Worm (Caenorhabditis elegans) whole organism, young adult: ENCODE measurements around the gene nhr-80.

Experiments used
- B0019.2 ChIP-seq: fragments of 200-800 bp; sonication (Bioruptor generic); conservative IDR thresholded peaks from 2 replicates; pipeline ENCODE4 v1.3.6; 2022; ENCODE audit warnings: missing genetic modification reagents, missing genetic modification characterization, missing compliant biosample characterization
- B0336.3 ChIP-seq: fragments of 200-800 bp; sonication (Bioruptor generic); IDR thresholded peaks from 2 replicates; pipeline ENCODE4 v1.3.6; 2022; ENCODE audit warnings: missing genetic modification characterization, missing compliant biosample characterization
- F10E7.11 ChIP-seq: sonication (generic microtip); optimal IDR thresholded peaks from 2 replicates; lab custom pipeline; 2017; ENCODE audit warnings: mild to moderate bottlenecking, missing genetic modification characterization, moderate library complexity, missing compliant biosample characterization
- F23B12.7 ChIP-seq: sonication (generic microtip); optimal IDR thresholded peaks from 2 replicates; lab custom pipeline; 2017; ENCODE audit warnings: missing genetic modification characterization, mild to moderate bottlenecking, missing compliant biosample characterization, antibody characterized with exemption, moderate library complexity; ENCODE audit not compliant: insufficient read depth
- F39B2.1 ChIP-seq: fragments of 200-800 bp; sonication (Bioruptor generic); IDR thresholded peaks from 2 replicates; pipeline ENCODE4 v1.3.6; 2022; ENCODE audit warnings: missing genetic modification reagents, missing genetic modification characterization, missing compliant biosample characterization
- F52B5.7 ChIP-seq: sonication (generic microtip); optimal IDR thresholded peaks from 2 replicates; lab custom pipeline; 2016; ENCODE audit warnings: mild to moderate bottlenecking, missing genetic modification characterization, missing compliant biosample characterization
- F55B11.4 ChIP-seq: sonication (generic microtip); optimal IDR thresholded peaks from 2 replicates; lab custom pipeline; 2016; ENCODE audit warnings: missing compliant biosample characterization, missing genetic modification characterization, borderline replicate concordance; ENCODE audit not compliant: insufficient read depth
- F57C9.4 ChIP-seq: sonication (generic microtip); optimal IDR thresholded peaks from 2 replicates; lab custom pipeline; 2017; ENCODE audit warnings: mild to moderate bottlenecking, missing genetic modification characterization, missing compliant biosample characterization
- K12H6.12 ChIP-seq: fragments of 200-800 bp; sonication (Bioruptor generic); optimal IDR thresholded peaks from 2 replicates; lab custom pipeline; 2018; ENCODE audit warnings: mild to moderate bottlenecking, missing genetic modification characterization, missing compliant biosample characterization
- T07F8.4 ChIP-seq: sonication (generic microtip); optimal IDR thresholded peaks from 2 replicates; lab custom pipeline; 2016; ENCODE audit warnings: mild to moderate bottlenecking, missing genetic modification characterization, moderate library complexity, missing compliant biosample characterization
- Y79H2A.3 ChIP-seq: fragments of 200-800 bp; sonication (Bioruptor generic); conservative IDR thresholded peaks from 2 replicates; pipeline ENCODE4 v1.3.6; 2022; ENCODE audit warnings: missing genetic modification reagents, missing genetic modification characterization, missing compliant biosample characterization
- ZK185.1 ChIP-seq: sonication (generic microtip); optimal IDR thresholded peaks from 2 replicates; lab custom pipeline; 2016; ENCODE audit warnings: mild to moderate bottlenecking, missing genetic modification characterization, missing compliant biosample characterization; ENCODE audit not compliant: poor library complexity, severe bottlenecking
- cebp-2 ChIP-seq: fragments of 200-800 bp; sonication (Bioruptor generic); IDR thresholded peaks from 2 replicates; pipeline ENCODE4 v1.3.6; 2022; ENCODE audit warnings: missing genetic modification characterization, missing compliant biosample characterization
- egl-44 ChIP-seq: fragments of 200-800 bp; sonication (Bioruptor generic); IDR thresholded peaks from 2 replicates; pipeline ENCODE4 v1.3.6; 2022; ENCODE audit warnings: missing genetic modification reagents, missing genetic modification characterization, missing compliant biosample characterization
- egrh-3 ChIP-seq: fragments of 200-800 bp; sonication (Bioruptor generic); IDR thresholded peaks from 2 replicates; pipeline ENCODE4 v1.3.6; 2022; ENCODE audit warnings: missing genetic modification reagents, missing genetic modification characterization, missing compliant biosample characterization
- ekl-4 ChIP-seq: fragments of 200-800 bp; sonication (Bioruptor generic); IDR thresholded peaks from 2 replicates; pipeline ENCODE4 v1.3.6; 2022; ENCODE audit warnings: missing genetic modification reagents, missing genetic modification characterization, missing compliant biosample characterization
- lag-1 ChIP-seq: fragments of 200-800 bp; sonication (Bioruptor generic); IDR thresholded peaks from 2 replicates; pipeline ENCODE4 v1.3.6; 2022; ENCODE audit warnings: missing genetic modification reagents, missing genetic modification characterization, missing compliant biosample characterization
- let-607 ChIP-seq, 2 experiments: fragments of 200-800 bp in 1 of 2; sonication (Bioruptor generic) in 1 of 2; sonication (generic microtip) in 1 of 2; optimal IDR thresholded peaks; 2 replicates each; lab custom pipeline; 2016 to 2018; ENCODE audit warnings: mild to moderate bottlenecking in 2 of 2, missing compliant biosample characterization in 2 of 2, missing genetic modification characterization in 2 of 2, moderate library complexity in 2 of 2, missing genotype in 1 of 2
- lin-35 ChIP-seq, 3 experiments: fragments of 150-350 bp in 2 of 3; sonication (generic microtip) in 1 of 3; optimal IDR thresholded peaks; 2 replicates each; lab custom pipeline; 2014 to 2018; ENCODE audit warnings: missing biosample characterization in 3 of 3, missing genetic modification characterization in 3 of 3, missing genetic modification reagents in 3 of 3
- lin-54 ChIP-seq: fragments of 200-800 bp; sonication (Bioruptor generic); optimal IDR thresholded peaks from 2 replicates; lab custom pipeline; 2018; ENCODE audit warnings: mild to moderate bottlenecking, missing genetic modification characterization, missing compliant biosample characterization
- lsl-1 ChIP-seq: fragments of 200-800 bp; sonication (Bioruptor generic); optimal IDR thresholded peaks from 2 replicates; lab custom pipeline; 2018; ENCODE audit warnings: mild to moderate bottlenecking, missing genetic modification characterization, moderate library complexity, missing compliant biosample characterization
- lsy-27 ChIP-seq: sonication (generic microtip); optimal IDR thresholded peaks from 2 replicates; lab custom pipeline; 2017; ENCODE audit warnings: missing genetic modification characterization, mild to moderate bottlenecking, missing compliant biosample characterization, antibody characterized with exemption, missing genotype, borderline replicate concordance; ENCODE audit not compliant: insufficient read depth
- mxl-1 ChIP-seq: sonication (generic microtip); optimal IDR thresholded peaks from 2 replicates; lab custom pipeline; 2016; ENCODE audit warnings: missing genetic modification characterization, missing compliant biosample characterization
- nfyb-1 ChIP-seq: fragments of 200-800 bp; sonication (Bioruptor generic); IDR thresholded peaks from 2 replicates; pipeline ENCODE4 v1.3.6; 2022; ENCODE audit warnings: missing genetic modification reagents, missing genetic modification characterization, missing compliant biosample characterization
- nhr-80 ChIP-seq: sonication (generic microtip); optimal IDR thresholded peaks from 2 replicates; lab custom pipeline; 2016; ENCODE audit warnings: missing genetic modification characterization, missing compliant biosample characterization
- rcor-1 ChIP-seq: fragments of 200-800 bp; sonication (Bioruptor generic); IDR thresholded peaks from 2 replicates; pipeline ENCODE4 v1.3.6; 2022; ENCODE audit warnings: missing genetic modification reagents, missing genetic modification characterization, missing compliant biosample characterization
- snpc-1.3 ChIP-seq: sonication (generic microtip); optimal IDR thresholded peaks from 2 replicates; lab custom pipeline; 2017; ENCODE audit warnings: missing genetic modification characterization, mild to moderate bottlenecking, missing compliant biosample characterization, antibody characterized with exemption, moderate library complexity, missing genotype, missing genetic modification reagents; ENCODE audit not compliant: insufficient read depth
- tbp1 ChIP-seq: fragments of 200-800 bp; sonication (Bioruptor generic); optimal IDR thresholded peaks from 2 replicates; lab custom pipeline; 2018; ENCODE audit warnings: mild to moderate bottlenecking, missing genetic modification characterization, missing compliant biosample characterization
- xnd-1 ChIP-seq: sonication (generic microtip); optimal IDR thresholded peaks from 2 replicates; lab custom pipeline; 2016; ENCODE audit warnings: missing genotype, missing genetic modification reagents, missing genetic modification characterization, missing compliant biosample characterization
- zfh-2 ChIP-seq: fragments of 200-800 bp; sonication (Bioruptor generic); conservative IDR thresholded peaks from 2 replicates; pipeline ENCODE4 v1.3.6; 2022; ENCODE audit warnings: missing genetic modification reagents, missing genetic modification characterization, missing compliant biosample characterization
- ztf-22 ChIP-seq: fragments of 200-800 bp; sonication (Bioruptor generic); optimal IDR thresholded peaks from 2 replicates; lab custom pipeline; 2018; ENCODE audit warnings: mild to moderate bottlenecking, missing genetic modification characterization, moderate library complexity, missing compliant biosample characterization
- ztf-25 ChIP-seq: fragments of 200-800 bp; sonication (Bioruptor generic); IDR thresholded peaks from 2 replicates; pipeline ENCODE4 v1.3.6; 2022; ENCODE audit warnings: missing genetic modification reagents, missing genetic modification characterization, missing compliant biosample characterization

The nhr-80 gene

ce11 chrIII:41484-41883, 26.8 kb upstream of the nhr-80 start:
- peak; percentile 93 for TF ChIP-seq egrh-3
- TF ChIP-seq K12H6.12, result no peak
- no peak for TF ChIP-seq F52B5.7 (tag; lab: Kevin White, UChicago)
- TF ChIP-seq egl-44 (GFP tag; lab: Robert Waterston, UW), result 0 out of 2 replicates have a peak, but pooled peaks have one; percentile 11
- TF ChIP-seq tbp1 (GFP tag; lab: Kevin White, UChicago), result no peak
- 0 out of 2 replicates have a peak, but pooled peaks have one; percentile 30 for TF ChIP-seq cebp-2 (GFP tag; lab: Robert Waterston, UW)
- TF ChIP-seq lsy-27, result no peak
- TF ChIP-seq zfh-2, result peak; percentile 87
- TF ChIP-seq ZK185.1 (tag; lab: Kevin White, UChicago), result no peak
- TF ChIP-seq T07F8.4 (tag; lab: Kevin White, UChicago), result no peak
- TF ChIP-seq ekl-4 (GFP tag; lab: Robert Waterston, UW), result no peak
- TF ChIP-seq nfyb-1, result no peak
- TF ChIP-seq F55B11.4, result no peak

ce11 chrIII:40580-41113, 26.0 kb upstream of the nhr-80 start, which contains the start of gene col-88:
col-88 (plus strand) TSS chrIII:41063.
- TF ChIP-seq ztf-25 (GFP tag; lab: Robert Waterston, UW) (no peak), let-607 (tag; optimal IDR thresholded peaks at IDR 0.05; lab: Kevin White, UChicago) (no peak), nhr-80 (tag; lab: Kevin White, UChicago) (no peak), F57C9.4 (no peak), F10E7.11 (tag; lab: Kevin White, UChicago) (no peak), F55B11.4 (no peak), lin-54 (GFP tag; lab: Kevin White, UChicago) (no peak), xnd-1 (tag; lab: Kevin White, UChicago) (no peak), ZK185.1 (tag; lab: Kevin White, UChicago) (no peak), lsl-1 (GFP tag; lab: Kevin White, UChicago) (no peak), B0336.3 (GFP tag; lab: Robert Waterston, UW) (no peak), ekl-4 (GFP tag; lab: Robert Waterston, UW) (no peak), mxl-1 (tag; lab: Kevin White, UChicago) (no peak), egrh-3 (no peak)

ce11 chrIII:39516-39915, 24.8 kb upstream of the nhr-80 start:
- TF ChIP-seq zfh-2, result peak; percentile 36; the same call in 1 of the 2 replicates
- TF ChIP-seq ztf-22 (GFP tag; lab: Kevin White, UChicago), result no peak

- TF ChIP-seq rcor-1 (GFP tag; lab: Robert Waterston, UW) (no peak), F23B12.7 (tag; lab: Kevin White, UChicago) (no peak), Y79H2A.3 (GFP tag; lab: Robert Waterston, UW) (no peak), lag-1 (GFP tag; lab: Robert Waterston, UW) (no peak), snpc-1.3 (tag; lab: Kevin White, UChicago) (no peak), lin-35 (GFP tag; optimal IDR thresholded peaks at IDR 0.05; lab: Kevin White, UChicago) (no peak), B0019.2 (GFP tag; lab: Robert Waterston, UW) (no peak), F52B5.7 (tag; lab: Kevin White, UChicago) (no peak), F39B2.1 (no peak)
Measured at ce11 chrIII:38117-38516, 23.4 kb upstream of the nhr-80 start, which contains the start of gene clp-10. clp-10 (minus strand) TSS chrIII:38217.
